Fruit fly (Drosophila melanogaster): Measurements from ENCODE around the gene CG1024.

DNA sequence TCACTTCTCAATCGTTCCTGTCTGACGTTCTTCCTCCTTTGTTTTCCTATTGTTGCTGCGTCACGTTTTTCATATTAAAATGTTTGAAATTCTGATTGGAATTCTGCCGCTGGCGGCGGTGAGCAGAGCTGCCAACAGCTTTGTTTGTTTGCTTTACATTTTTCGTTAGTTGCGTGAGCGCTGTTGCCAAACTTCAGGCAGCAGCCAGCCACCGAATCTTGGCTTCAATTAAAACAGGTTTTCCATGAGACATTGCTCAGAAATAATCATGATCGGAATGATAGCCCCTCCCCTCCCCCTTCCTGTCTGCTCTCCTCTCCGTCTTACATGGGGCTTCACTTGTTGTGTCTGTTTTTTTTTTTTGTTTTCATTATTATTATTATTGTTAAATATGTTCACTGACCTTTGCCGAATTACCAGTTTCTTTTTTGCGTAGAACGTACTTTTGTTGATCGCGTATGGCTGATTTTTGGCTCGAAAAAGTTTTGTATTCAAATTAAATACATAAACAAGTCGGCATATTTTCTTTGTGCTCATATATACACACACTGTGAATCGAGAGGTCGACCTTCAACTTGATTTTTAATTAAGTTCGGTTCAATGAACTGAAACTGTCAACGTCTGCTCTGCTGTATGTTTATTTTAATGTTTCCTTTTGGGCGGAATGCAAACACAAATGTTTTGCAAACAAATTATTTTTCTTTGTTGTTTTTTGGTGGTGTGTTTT, 46.2 kb upstream of the CG1024 start:
- TF ChIP-seq cic (GFP tag; optimal IDR thresholded peaks at IDR 0.05): no peak
- no peak for TF ChIP-seq CG11617 (GFP tag; optimal IDR thresholded peaks at IDR 0.05)
- no peak for TF ChIP-seq CG33017 (tag; optimal IDR thresholded peaks at IDR 0.05)
- no peak for TF ChIP-seq CG7045 (GFP tag; optimal IDR thresholded peaks at IDR 0.05)
- no peak for TF ChIP-seq pad (GFP tag; optimal IDR thresholded peaks at IDR 0.05)
- no peak for TF ChIP-seq kay (GFP tag; ENCODE audit: borderline replicate concordance)
- TF ChIP-seq CG5204 (GFP tag; optimal IDR thresholded peaks at IDR 0.05): no peak
- no peak for TF ChIP-seq Hr96 (GFP tag; optimal IDR thresholded peaks at IDR 0.05)
- TF ChIP-seq cnc (optimal IDR thresholded peaks at IDR 0.05): no peak
- no peak for TF ChIP-seq Mnt (GFP tag; optimal IDR thresholded peaks at IDR 0.05)

Measured in whole organism, adult.